Fruit fly (Drosophila melanogaster) whole organism, embryonic: ENCODE data around the gene moody.

Source experiments
- Atf3 ChIP-seq: fragments of 200-800 bp; sonication (Bioruptor generic); optimal IDR thresholded peaks from 3 replicates; lab custom pipeline; 2016; ENCODE audit warnings: missing biosample characterization, missing genetic modification characterization
- CG13424 ChIP-seq: fragments of 200-800 bp; sonication (Bioruptor generic); optimal IDR thresholded peaks from 2 replicates; lab custom pipeline; 2019; ENCODE audit warnings: missing biosample characterization, mild to moderate bottlenecking, missing genetic modification characterization, moderate library complexity
- CG43689 ChIP-seq: fragments of 200-800 bp; sonication (Bioruptor generic); IDR thresholded peaks from 2 replicates; pipeline ENCODE4 v1.3.6; 2022; ENCODE audit warnings: missing biosample characterization, missing genetic modification characterization
- CTCF ChIP-seq: fragments of 200-800 bp; sonication (Bioruptor generic); optimal IDR thresholded peaks from 2 replicates; lab custom pipeline; 2017; ENCODE audit warnings: missing biosample characterization, mild to moderate bottlenecking, missing genetic modification characterization, moderate library complexity
- Dek ChIP-seq: fragments of 200-800 bp; sonication (Bioruptor generic); optimal IDR thresholded peaks from 3 replicates; lab custom pipeline; 2019; ENCODE audit warnings: missing biosample characterization, mild to moderate bottlenecking, missing genetic modification characterization, moderate library complexity
- Gug ChIP-seq: fragments of 200-800 bp; sonication (Bioruptor generic); IDR thresholded peaks from 4 replicates; pipeline ENCODE4 v1.3.6; 2022; ENCODE audit warnings: missing biosample characterization, missing genetic modification characterization
- HLHmδ ChIP-seq: fragments of 200-800 bp; sonication (Bioruptor generic); optimal IDR thresholded peaks from 2 replicates; lab custom pipeline; 2018; ENCODE audit warnings: missing biosample characterization, mild to moderate bottlenecking, missing genetic modification characterization, moderate library complexity
- Lhr ChIP-seq: fragments of 200-800 bp; sonication (Bioruptor generic); optimal IDR thresholded peaks from 3 replicates; lab custom pipeline; 2017; ENCODE audit warnings: mild to moderate bottlenecking, missing biosample characterization, missing genetic modification reagents, missing genetic modification characterization
- Poxn ChIP-seq: fragments of 200-800 bp; sonication (Bioruptor generic); IDR thresholded peaks from 2 replicates; pipeline ENCODE4 v1.3.6; 2022; ENCODE audit warnings: missing biosample characterization, missing genetic modification characterization
- gsb-n ChIP-seq: fragments of 200-800 bp; sonication (Bioruptor generic); optimal IDR thresholded peaks from 3 replicates; lab custom pipeline; 2018; ENCODE audit warnings: missing biosample characterization, mild to moderate bottlenecking, missing genetic modification characterization
- vfl ChIP-seq: fragments of 200-800 bp; sonication (Bioruptor generic); optimal IDR thresholded peaks from 2 replicates; lab custom pipeline; 2016; ENCODE audit warnings: missing biosample characterization, missing genetic modification characterization
- wek ChIP-seq: fragments of 200-800 bp; sonication (Bioruptor generic); optimal IDR thresholded peaks from 3 replicates; lab custom pipeline; 2018; ENCODE audit warnings: missing biosample characterization, mild to moderate bottlenecking, missing genetic modification characterization, moderate library complexity

DNA sequence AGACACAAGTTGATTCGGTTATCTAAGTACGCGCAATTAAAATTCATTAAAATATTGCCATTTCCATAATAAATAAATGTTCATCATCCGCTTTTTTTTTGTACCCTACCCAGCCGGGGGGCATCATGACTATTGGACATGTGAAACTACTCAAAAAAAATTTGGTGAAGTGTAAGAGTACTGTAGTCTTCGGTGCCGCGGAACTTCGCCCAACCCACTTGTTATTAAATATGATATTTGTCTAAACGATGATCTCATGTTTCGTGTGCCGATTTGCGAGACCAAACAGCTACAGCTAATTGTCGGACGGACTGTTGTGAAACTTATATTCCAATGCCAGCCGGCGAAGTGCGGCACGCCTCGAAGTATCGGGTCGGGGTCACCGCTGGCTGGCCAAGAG is 38.9 kb upstream of the moody start:
- TF ChIP-seq CTCF (no peak), vfl (GFP tag; lab: Kevin White, UChicago) (no peak), Dek (tag; lab: Kevin White, UChicago) (no peak), CG43689 (GFP tag; lab: Robert Waterston, UW) (no peak), gsb-n (no peak), Gug (GFP tag; lab: Robert Waterston, UW) (no peak), Poxn (GFP tag; lab: Robert Waterston, UW) (no peak), Atf3 (no peak), wek (no peak), CG13424 (no peak), HLHmδ (GFP tag; lab: Kevin White, UChicago) (no peak), Lhr (no peak)
